Fruit fly (Drosophila melanogaster): ENCODE measurements around the gene Toll-6.

Gene Toll-6

DNA sequence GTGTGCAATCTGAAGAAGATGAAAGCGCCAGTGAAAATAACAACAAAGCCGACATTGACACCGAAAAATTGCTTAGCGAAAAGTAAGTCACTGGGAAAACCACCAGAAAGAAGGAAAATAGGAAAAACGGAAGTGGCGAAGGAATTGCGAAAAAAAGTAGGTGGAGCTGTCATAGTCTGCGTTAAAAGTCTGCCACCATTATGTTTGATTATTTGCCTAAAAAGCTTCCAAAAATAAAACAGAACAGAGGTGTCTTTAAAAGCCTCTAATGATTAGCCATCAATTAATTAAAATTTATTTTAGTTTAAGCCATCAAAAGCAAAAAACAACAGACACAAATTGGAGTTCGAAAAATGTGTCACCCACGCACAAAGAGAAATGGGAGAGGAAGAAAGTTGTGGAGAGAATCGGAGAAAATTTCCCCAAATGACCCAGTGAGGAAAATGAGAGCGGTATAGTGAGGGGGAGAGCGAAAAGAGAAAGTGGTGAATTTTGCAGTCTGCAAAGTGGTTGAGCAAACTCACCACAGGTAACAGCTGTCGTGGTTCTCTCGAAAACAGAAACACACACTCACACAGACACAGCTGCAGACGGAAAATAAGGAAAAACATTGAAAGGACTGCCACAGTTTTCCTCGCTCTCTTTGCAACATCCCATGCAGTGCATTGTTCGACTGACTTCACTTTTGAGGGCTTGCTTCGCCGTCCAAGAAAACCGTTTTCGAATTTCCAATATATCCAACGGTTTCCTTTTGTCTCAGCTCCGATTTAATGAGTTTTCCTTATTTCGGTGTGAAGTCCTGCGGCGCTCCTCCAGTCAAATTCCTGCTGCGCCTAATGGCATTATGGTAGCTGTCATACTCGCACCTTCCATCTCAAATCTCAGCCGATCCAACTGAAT lies 7.0 kb upstream of the Toll-6 start:
- TF ChIP-seq CG6854 (GFP tag; optimal IDR thresholded peaks at IDR 0.05) (no peak), Smox (GFP tag; optimal IDR thresholded peaks at IDR 0.05) (no peak), ss (GFP tag; optimal IDR thresholded peaks at IDR 0.05) (no peak), Lpt (GFP tag; optimal IDR thresholded peaks at IDR 0.05) (no peak), CG7368 (GFP tag; optimal IDR thresholded peaks at IDR 0.05) (no peak), CG1621 (tag; optimal IDR thresholded peaks at IDR 0.05) (no peak), spab (GFP tag; optimal IDR thresholded peaks at IDR 0.05) (no peak), CG16779 (tag; optimal IDR thresholded peaks at IDR 0.05) (no peak), cyc (GFP tag; optimal IDR thresholded peaks at IDR 0.05) (no peak), CG6276 (GFP tag; optimal IDR thresholded peaks at IDR 0.05) (no peak), net (GFP tag; optimal IDR thresholded peaks at IDR 0.05) (no peak), achi (GFP tag; optimal IDR thresholded peaks at IDR 0.05) (no peak), svp (GFP tag) (no peak), CG31627 (GFP tag; optimal IDR thresholded peaks at IDR 0.05) (no peak), Sox14 (GFP tag; optimal IDR thresholded peaks at IDR 0.05) (no peak), CG11762 (GFP tag; optimal IDR thresholded peaks at IDR 0.05; ENCODE audit: insufficient read depth) (no peak)

DNA sequence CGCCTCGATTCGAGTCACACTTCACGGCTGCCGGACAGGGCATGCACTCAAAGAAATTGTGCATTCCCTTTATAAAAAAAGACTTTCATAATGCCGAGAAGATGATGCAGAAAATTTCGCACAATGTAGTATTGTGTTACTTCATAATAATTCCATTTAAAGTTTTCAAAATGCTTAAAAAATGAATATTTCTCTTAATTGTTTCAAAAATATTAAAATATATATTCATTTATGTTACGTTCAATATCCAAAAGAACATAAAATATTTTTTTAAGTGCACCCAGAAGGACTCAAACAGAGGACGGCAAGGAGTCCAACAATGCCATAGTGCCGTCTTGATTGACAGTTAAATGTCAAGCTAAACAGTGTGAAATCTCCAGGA lies 6.3 kb upstream of the Toll-6 start:
- TF ChIP-seq CG1621 (tag; optimal IDR thresholded peaks at IDR 0.05) = no peak
- TF ChIP-seq CG6276 (GFP tag; optimal IDR thresholded peaks at IDR 0.05) = no peak
- no peak for TF ChIP-seq Sox15 (GFP tag; optimal IDR thresholded peaks at IDR 0.05)
- peak; percentile 41 for TF ChIP-seq svp (GFP tag)

DNA sequence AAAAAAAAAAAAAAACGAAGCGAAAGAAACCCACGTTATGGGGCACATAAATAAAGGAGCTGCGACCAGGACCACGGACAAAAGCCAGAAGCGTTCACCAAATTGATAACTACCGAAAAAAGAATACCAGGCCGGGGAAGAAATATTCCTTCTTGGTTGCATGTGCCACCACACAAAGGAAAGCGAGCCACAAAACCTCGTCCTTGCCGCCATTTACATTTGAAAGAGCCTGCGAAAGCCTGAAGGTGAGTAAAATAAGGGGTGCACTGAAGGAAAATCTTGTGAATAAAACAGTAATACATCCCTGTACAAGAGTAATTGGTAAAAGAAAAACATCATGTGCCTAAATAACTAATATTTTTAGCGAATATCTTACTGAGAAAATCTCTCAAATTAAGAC lies 1.9 kb upstream of the Toll-6 start:
- TF ChIP-seq achi (GFP tag; optimal IDR thresholded peaks at IDR 0.05) (no peak), lz (GFP tag; optimal IDR thresholded peaks at IDR 0.05) (no peak), Gug (GFP tag; IDR thresholded peaks at IDR 0.05) (no peak), fkh (GFP tag; optimal IDR thresholded peaks at IDR 0.05) (no peak), Sox102F (GFP tag; optimal IDR thresholded peaks at IDR 0.05) (no peak), net (GFP tag; optimal IDR thresholded peaks at IDR 0.05) (no peak), salr (GFP tag; optimal IDR thresholded peaks at IDR 0.05) (no peak), CG11902 (GFP tag; optimal IDR thresholded peaks at IDR 0.05) (no peak), CG6854 (GFP tag; optimal IDR thresholded peaks at IDR 0.05) (no peak), Lpt (GFP tag; optimal IDR thresholded peaks at IDR 0.05) (no peak), CG32006 (GFP tag; optimal IDR thresholded peaks at IDR 0.05) (no peak), CG3919 (GFP tag; optimal IDR thresholded peaks at IDR 0.05) (no peak), dsx (GFP tag; optimal IDR thresholded peaks at IDR 0.05; ENCODE audit: poor library complexity, severe bottlenecking) (no peak), CG6163 (GFP tag; IDR thresholded peaks at IDR 0.05) (no peak), Hr39 (GFP tag; optimal IDR thresholded peaks at IDR 0.05) (no peak)

DNA sequence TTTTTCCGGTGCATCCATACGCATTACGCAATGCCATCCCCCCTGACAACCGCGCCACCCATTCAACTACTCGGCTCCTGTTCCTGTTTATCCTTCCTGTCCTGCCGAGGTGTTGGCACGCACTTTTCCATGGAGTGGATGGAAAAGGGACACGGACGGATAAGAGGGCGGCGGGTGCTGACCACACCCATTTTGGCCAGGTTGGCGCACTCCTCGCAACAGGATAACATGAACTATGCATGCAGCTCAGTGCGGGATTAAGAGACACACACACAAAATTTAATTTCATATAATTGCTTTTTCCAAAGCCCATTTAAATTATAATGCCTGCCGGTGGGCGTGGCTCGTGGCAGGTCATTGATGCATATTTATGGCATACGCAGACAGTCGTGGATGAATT lies 8.4 kb downstream of the Toll-6 start:
- no peak for TF ChIP-seq Sox14 (GFP tag; optimal IDR thresholded peaks at IDR 0.05)
- no peak for TF ChIP-seq Eip75B (GFP tag; optimal IDR thresholded peaks at IDR 0.05)
- TF ChIP-seq Ets96B (tag; optimal IDR thresholded peaks at IDR 0.05) = no peak
- TF ChIP-seq net (GFP tag; optimal IDR thresholded peaks at IDR 0.05) = no peak
- no peak for TF ChIP-seq Lpt (GFP tag; optimal IDR thresholded peaks at IDR 0.05)
- no peak for TF ChIP-seq CG3919 (GFP tag; optimal IDR thresholded peaks at IDR 0.05)
- no peak for TF ChIP-seq dac (GFP tag; optimal IDR thresholded peaks at IDR 0.05)
- no peak for TF ChIP-seq Sox15 (GFP tag; optimal IDR thresholded peaks at IDR 0.05)
- no peak for TF ChIP-seq CG8632 (GFP tag; optimal IDR thresholded peaks at IDR 0.05)
- no peak for TF ChIP-seq CG11294 (GFP tag; IDR thresholded peaks at IDR 0.05)
- TF ChIP-seq salr (GFP tag; optimal IDR thresholded peaks at IDR 0.05) = no peak
- TF ChIP-seq Sox102F (GFP tag; optimal IDR thresholded peaks at IDR 0.05) = no peak
- no peak for TF ChIP-seq Hr4 (GFP tag; optimal IDR thresholded peaks at IDR 0.05)
- TF ChIP-seq CG4318 (GFP tag; optimal IDR thresholded peaks at IDR 0.05) = no peak
- TF ChIP-seq OdsH (GFP tag; optimal IDR thresholded peaks at IDR 0.05) = no peak

Measured in whole organism, prepupa.